Fruit fly (Drosophila melanogaster) whole organism, embryonic: ENCODE measurements around the gene ebd2.

Experiments used
- Bgb ChIP-seq: fragments of 200-800 bp; sonication (Bioruptor generic); IDR thresholded peaks from 2 replicates; pipeline ENCODE4 v1.3.6; 2022; ENCODE audit warnings: missing biosample characterization, missing genetic modification characterization; ENCODE audit not compliant: partially characterized antibody
- CG10366 ChIP-seq: fragments of 200-800 bp; sonication (Bioruptor generic); IDR thresholded peaks from 2 replicates; pipeline ENCODE4 v1.3.6; 2022; ENCODE audit warnings: missing biosample characterization, missing genetic modification characterization
- CG10462 ChIP-seq: fragments of 200-800 bp; sonication (Bioruptor generic); optimal IDR thresholded peaks from 2 replicates; lab custom pipeline; 2016; ENCODE audit warnings: missing biosample characterization, missing genetic modification characterization
- CG10543 ChIP-seq: fragments of 200-800 bp; sonication (Bioruptor generic); optimal IDR thresholded peaks from 3 replicates; lab custom pipeline; 2017; ENCODE audit warnings: missing biosample characterization, mild to moderate bottlenecking, missing genetic modification characterization, moderate library complexity
- CG12219 ChIP-seq: fragments of 200-800 bp; sonication (Bioruptor generic); optimal IDR thresholded peaks from 3 replicates; lab custom pipeline; 2018; ENCODE audit warnings: missing biosample characterization, mild to moderate bottlenecking, missing genetic modification characterization
- CG13287 ChIP-seq: fragments of 200-800 bp; sonication (Bioruptor generic); IDR thresholded peaks from 2 replicates; pipeline ENCODE4 v1.3.6; 2022; ENCODE audit warnings: missing biosample characterization, missing genetic modification characterization; ENCODE audit not compliant: partially characterized antibody
- CG1792 ChIP-seq: fragments of 200-800 bp; sonication (Bioruptor generic); optimal IDR thresholded peaks from 2 replicates; lab custom pipeline; 2016; ENCODE audit warnings: missing biosample characterization, missing genetic modification characterization
- CG31441 ChIP-seq: fragments of 200-800 bp; sonication (Bioruptor generic); IDR thresholded peaks from 2 replicates; pipeline ENCODE4 v1.3.6; 2022; ENCODE audit warnings: missing biosample characterization, missing genetic modification characterization
- CG3281 ChIP-seq: fragments of 200-800 bp; sonication (Bioruptor generic); optimal IDR thresholded peaks from 3 replicates; lab custom pipeline; 2017; ENCODE audit warnings: missing biosample characterization, mild to moderate bottlenecking, missing genetic modification characterization
- CG33557 ChIP-seq: fragments of 200-800 bp; sonication (Bioruptor generic); optimal IDR thresholded peaks from 2 replicates; lab custom pipeline; 2019; ENCODE audit warnings: missing biosample characterization, mild to moderate bottlenecking, missing genetic modification characterization, moderate library complexity
- CG4360 ChIP-seq: fragments of 200-800 bp; sonication (Bioruptor generic); IDR thresholded peaks from 2 replicates; pipeline ENCODE4 v1.3.6; 2022; ENCODE audit warnings: missing biosample characterization, missing genetic modification characterization
- CG4617 ChIP-seq: fragments of 200-800 bp; sonication (Bioruptor generic); optimal IDR thresholded peaks from 3 replicates; lab custom pipeline; 2016; ENCODE audit warnings: missing biosample characterization, missing genetic modification characterization, borderline replicate concordance
- CG6854 ChIP-seq: fragments of 200-800 bp; sonication (Bioruptor generic); optimal IDR thresholded peaks from 3 replicates; lab custom pipeline; 2017; ENCODE audit warnings: missing biosample characterization, mild to moderate bottlenecking, missing genetic modification characterization
- CkIIα-i1 ChIP-seq: fragments of 200-800 bp; sonication (Bioruptor generic); IDR thresholded peaks from 2 replicates; pipeline ENCODE4 v1.3.6; 2022; ENCODE audit warnings: missing biosample characterization, missing genetic modification characterization
- D19B ChIP-seq: fragments of 200-800 bp; sonication (Bioruptor generic); optimal IDR thresholded peaks from 2 replicates; lab custom pipeline; 2017; ENCODE audit warnings: missing biosample characterization, mild to moderate bottlenecking, missing genetic modification characterization
- Dll ChIP-seq: fragments of 200-800 bp; sonication (Bioruptor generic); IDR thresholded peaks from 4 replicates; pipeline ENCODE4 v1.3.6; 2022; ENCODE audit warnings: missing biosample characterization, missing genetic modification characterization; ENCODE audit not compliant: partially characterized antibody
- Doc3 ChIP-seq: fragments of 200-800 bp; sonication (Bioruptor generic); IDR thresholded peaks from 3 replicates; pipeline ENCODE4 v1.3.6; 2022; ENCODE audit warnings: missing biosample characterization, missing genetic modification characterization; ENCODE audit not compliant: partially characterized antibody
- E2f2 ChIP-seq: fragments of 200-800 bp; sonication (Bioruptor generic); IDR thresholded peaks from 2 replicates; pipeline ENCODE4 v1.3.6; 2022; ENCODE audit warnings: missing biosample characterization, missing genetic modification characterization
- Fer2 ChIP-seq: fragments of 200-800 bp; sonication (Bioruptor generic); optimal IDR thresholded peaks from 2 replicates; lab custom pipeline; 2018; ENCODE audit warnings: missing biosample characterization, mild to moderate bottlenecking, missing genetic modification characterization, moderate library complexity
- Hr51 ChIP-seq, 2 experiments: fragments of 200-800 bp; sonication (Bioruptor generic); optimal IDR thresholded peaks; 2 replicates in 1 of 2; 3 replicates in 1 of 2; lab custom pipeline; 2016 to 2018; ENCODE audit warnings: missing biosample characterization in 2 of 2, missing genetic modification characterization in 2 of 2, mild to moderate bottlenecking in 1 of 2, moderate library complexity in 1 of 2
- Hr78 ChIP-seq, 2 experiments: fragments of 200-800 bp in 1 of 2; fragments of >200 bp in 1 of 2; sonication (Bioruptor generic) in 1 of 2; optimal IDR thresholded peaks; 2 replicates each; lab custom pipeline; 2017 to 2019; ENCODE audit warnings: missing biosample characterization in 2 of 2, missing genetic modification characterization in 2 of 2, mild to moderate bottlenecking in 1 of 2, moderate library complexity in 1 of 2
- Mad ChIP-seq: fragments of 200-800 bp; sonication (Bioruptor generic); optimal IDR thresholded peaks from 2 replicates; lab custom pipeline; 2016; ENCODE audit warnings: missing biosample characterization, missing genetic modification characterization
- Med ChIP-seq: fragments of 200-800 bp; sonication (Bioruptor generic); peaks from one replicate; lab custom pipeline; 2016; ENCODE audit warnings: missing biosample characterization, missing genetic modification characterization, mild to moderate bottlenecking, inconsistent platforms, moderate library complexity
- Mes4 ChIP-seq: fragments of 200-800 bp; sonication (Bioruptor generic); optimal IDR thresholded peaks from 2 replicates; lab custom pipeline; 2016; ENCODE audit warnings: missing biosample characterization, missing genetic modification characterization
- NK7.1 ChIP-seq: fragments of 200-800 bp; sonication (Bioruptor generic); optimal IDR thresholded peaks from 3 replicates; lab custom pipeline; 2016; ENCODE audit warnings: missing biosample characterization, missing genetic modification characterization
- Oli ChIP-seq: fragments of 200-800 bp; sonication (Bioruptor generic); optimal IDR thresholded peaks from 2 replicates; lab custom pipeline; 2018; ENCODE audit warnings: missing biosample characterization, mild to moderate bottlenecking, missing genetic modification characterization, moderate library complexity
- Scr ChIP-seq: fragments of 200-800 bp; sonication (Bioruptor generic); IDR thresholded peaks from 2 replicates; pipeline ENCODE4 v1.3.6; 2022; ENCODE audit warnings: missing biosample characterization, missing genetic modification characterization; ENCODE audit not compliant: partially characterized antibody
- ato ChIP-seq: fragments of 200-800 bp; sonication (Bioruptor generic); IDR thresholded peaks from 2 replicates; pipeline ENCODE4 v1.3.6; 2022; ENCODE audit warnings: missing biosample characterization, missing genetic modification characterization; ENCODE audit not compliant: partially characterized antibody
- bab2 ChIP-seq: fragments of 200-800 bp; sonication (Bioruptor generic); optimal IDR thresholded peaks from 2 replicates; lab custom pipeline; 2016; ENCODE audit warnings: missing biosample characterization, missing genetic modification characterization
- bigmax ChIP-seq: fragments of 200-800 bp; sonication (Bioruptor generic); optimal IDR thresholded peaks from 2 replicates; lab custom pipeline; 2018; ENCODE audit warnings: missing biosample characterization, mild to moderate bottlenecking, missing genetic modification characterization
- cato ChIP-seq: fragments of 200-800 bp; sonication (Bioruptor generic); optimal IDR thresholded peaks from 2 replicates; lab custom pipeline; 2016; ENCODE audit warnings: missing biosample characterization, missing genetic modification characterization, borderline replicate concordance
- crp ChIP-seq, 2 experiments: fragments of 200-800 bp; sonication (Bioruptor generic); optimal IDR thresholded peaks; 2 replicates in 1 of 2; 3 replicates in 1 of 2; lab custom pipeline; 2017; ENCODE audit warnings: missing biosample characterization in 2 of 2, missing genetic modification characterization in 2 of 2, mild to moderate bottlenecking in 1 of 2, moderate library complexity in 1 of 2
- dmrt99B ChIP-seq: fragments of 200-800 bp; sonication (Bioruptor generic); optimal IDR thresholded peaks from 2 replicates; lab custom pipeline; 2018; ENCODE audit warnings: missing biosample characterization, mild to moderate bottlenecking, missing genetic modification characterization, moderate library complexity
- eyg ChIP-seq: fragments of 200-800 bp; sonication (Bioruptor generic); optimal IDR thresholded peaks from 3 replicates; lab custom pipeline; 2016; ENCODE audit warnings: missing biosample characterization, missing genetic modification characterization
- fd96Cb ChIP-seq: fragments of 200-800 bp; sonication (Bioruptor generic); optimal IDR thresholded peaks from 2 replicates; lab custom pipeline; 2018; ENCODE audit warnings: missing biosample characterization, mild to moderate bottlenecking, missing genetic modification characterization, moderate library complexity
- fu2 ChIP-seq: fragments of 200-800 bp; sonication (Bioruptor generic); optimal IDR thresholded peaks from 2 replicates; lab custom pipeline; 2016; ENCODE audit warnings: missing biosample characterization, missing genetic modification characterization
- gsb-n ChIP-seq: fragments of 200-800 bp; sonication (Bioruptor generic); optimal IDR thresholded peaks from 3 replicates; lab custom pipeline; 2018; ENCODE audit warnings: missing biosample characterization, mild to moderate bottlenecking, missing genetic modification characterization
- lab ChIP-seq: fragments of 200-800 bp; sonication (Bioruptor generic); optimal IDR thresholded peaks from 3 replicates; lab custom pipeline; 2017; ENCODE audit warnings: missing biosample characterization, missing genetic modification characterization, mild to moderate bottlenecking, moderate library complexity, missing genetic modification reagents
- mam ChIP-seq: fragments of 200-800 bp; sonication (Bioruptor generic); optimal IDR thresholded peaks from 3 replicates; lab custom pipeline; 2016; ENCODE audit warnings: missing biosample characterization, missing genetic modification characterization
- mld ChIP-seq: fragments of 200-800 bp; sonication (Bioruptor generic); IDR thresholded peaks from 3 replicates; pipeline ENCODE4 v1.3.6; 2022; ENCODE audit warnings: missing biosample characterization, missing genetic modification characterization; ENCODE audit not compliant: partially characterized antibody
- peb ChIP-seq: fragments of 200-800 bp; sonication (Bioruptor generic); IDR thresholded peaks from 2 replicates; pipeline ENCODE4 v1.3.6; 2022; ENCODE audit warnings: missing biosample characterization, missing genetic modification characterization
- pnt ChIP-seq: fragments of 200-800 bp; sonication (Bioruptor generic); optimal IDR thresholded peaks from 3 replicates; lab custom pipeline; 2016; ENCODE audit warnings: missing biosample characterization, missing genetic modification characterization
- psq ChIP-seq: fragments of 200-800 bp; sonication (Bioruptor generic); optimal IDR thresholded peaks from 2 replicates; lab custom pipeline; 2017; ENCODE audit warnings: missing biosample characterization, missing genetic modification characterization
- ranshi ChIP-seq: fragments of 200-800 bp; sonication (Bioruptor generic); IDR thresholded peaks from 2 replicates; pipeline ENCODE4 v1.3.6; 2022; ENCODE audit warnings: missing biosample characterization, missing genetic modification characterization
- schlank ChIP-seq: fragments of 200-800 bp; sonication (Bioruptor generic); optimal IDR thresholded peaks from 2 replicates; lab custom pipeline; 2018; ENCODE audit warnings: missing biosample characterization, mild to moderate bottlenecking, missing genetic modification characterization
- ssp ChIP-seq: fragments of 200-800 bp; sonication (Bioruptor generic); IDR thresholded peaks from 2 replicates; pipeline ENCODE4 v1.3.6; 2022; ENCODE audit warnings: missing biosample characterization, missing genetic modification characterization
- twi ChIP-seq: fragments of 200-800 bp; optimal IDR thresholded peaks from 2 replicates; lab custom pipeline; 2019; ENCODE audit warnings: missing biosample characterization, mild to moderate bottlenecking, missing genetic modification characterization, moderate library complexity
- zfh1 ChIP-seq: fragments of 200-800 bp; sonication (Bioruptor generic); IDR thresholded peaks from 3 replicates; pipeline ENCODE4 v1.3.6; 2022; ENCODE audit warnings: missing biosample characterization, missing genetic modification characterization
- zfh2 ChIP-seq: fragments of 200-800 bp; sonication (Bioruptor generic); optimal IDR thresholded peaks from 2 replicates; lab custom pipeline; 2016; ENCODE audit warnings: missing biosample characterization, missing genetic modification characterization

ebd2 gene

DNA sequence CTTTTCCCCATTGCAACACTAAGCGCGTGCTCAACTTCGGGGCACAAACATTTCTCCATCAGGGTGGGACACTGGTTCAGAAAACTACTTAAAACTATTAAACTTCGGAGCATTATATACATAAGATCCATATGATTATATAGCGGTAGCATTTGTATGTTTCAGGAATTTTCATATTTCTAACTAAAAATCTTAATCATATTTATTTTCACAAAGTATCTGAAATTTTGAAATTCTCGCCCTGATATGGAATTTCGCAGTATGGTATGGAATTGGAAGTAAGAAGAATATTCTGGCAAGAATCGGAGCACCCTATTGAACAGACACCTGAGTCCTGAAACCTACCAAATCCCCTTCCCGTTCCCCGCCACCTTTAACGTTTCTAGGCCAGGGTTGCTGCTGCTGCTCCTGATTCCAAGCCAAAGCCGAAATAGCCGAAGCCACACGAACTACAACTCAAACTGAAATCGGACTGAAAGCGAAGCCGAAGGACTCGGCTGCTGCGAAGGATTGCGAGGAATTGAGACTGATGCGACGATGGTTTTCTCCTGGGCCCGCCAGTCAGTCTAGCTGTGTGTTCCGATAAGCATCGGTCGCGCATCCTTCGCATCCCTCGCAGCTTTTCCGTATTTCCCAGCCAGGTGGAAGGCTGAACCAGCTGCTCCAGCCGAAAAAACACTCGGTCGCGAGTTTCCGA is 27.1 kb downstream of the ebd2 start (continued):
- TF ChIP-seq Doc3 (GFP tag; lab: Robert Waterston, UW) (no peak), Dll (no peak), CG6854 (no peak), mam (GFP tag; lab: Kevin White, UChicago) (no peak), ssp (no peak), D19B (GFP tag; lab: Kevin White, UChicago) (no peak), CG13287 (GFP tag; lab: Robert Waterston, UW) (no peak), gsb-n (tag; lab: Kevin White, UChicago) (no peak), CG4617 (GFP tag; lab: Kevin White, UChicago) (no peak), Fer2 (no peak), Hr51 (GFP tag; optimal IDR thresholded peaks at IDR 0.05; lab: Kevin White, UChicago) (peak in 1 of 2 experiments; percentile 51), psq (no peak), bab2 (GFP tag; lab: Kevin White, UChicago) (no peak), mld (no peak), zfh2 (no peak), schlank (tag; lab: Kevin White, UChicago) (no peak), fu2 (peak; percentile 14), Mad (GFP tag; lab: Kevin White, UChicago) (no peak), CG10462 (GFP tag; lab: Kevin White, UChicago) (no peak), Mes4 (GFP tag; lab: Kevin White, UChicago) (no peak), eyg (GFP tag; lab: Kevin White, UChicago) (no peak), cato (GFP tag; lab: Kevin White, UChicago) (no peak), CG31441 (GFP tag; lab: Robert Waterston, UW) (no peak), CkIIα-i1 (GFP tag; lab: Robert Waterston, UW) (no peak), fd96Cb (tag; lab: Kevin White, UChicago) (no peak), zfh1 (no peak), ato (GFP tag; lab: Robert Waterston, UW) (no peak), CG1792 (GFP tag; lab: Kevin White, UChicago) (no peak), Bgb (no peak), bigmax (GFP tag; lab: Kevin White, UChicago) (no peak), E2f2 (GFP tag; lab: Robert Waterston, UW) (no peak), CG10543 (GFP tag; lab: Kevin White, UChicago) (peak; percentile 47), ranshi (no peak), CG4360 (GFP tag; lab: Robert Waterston, UW) (no peak), NK7.1 (GFP tag; lab: Kevin White, UChicago) (no peak), Med (GFP tag; lab: Kevin White, UChicago) (peak; percentile 2), lab (GFP tag; lab: Kevin White, UChicago) (peak; percentile 73), Hr78 (GFP tag; optimal IDR thresholded peaks at IDR 0.05; lab: Kevin White, UChicago) (no peak), twi (tag; lab: Kevin White, UChicago) (no peak), pnt (GFP tag; lab: Kevin White, UChicago) (no peak), CG10366 (GFP tag; lab: Robert Waterston, UW) (no peak), CG12219 (GFP tag; lab: Kevin White, UChicago) (no peak), crp (GFP tag; optimal IDR thresholded peaks at IDR 0.05; lab: Kevin White, UChicago) (no peak), Scr (GFP tag; lab: Robert Waterston, UW) (no peak), peb (GFP tag; lab: Robert Waterston, UW) (no peak), CG33557 (GFP tag; lab: Kevin White, UChicago) (no peak), dmrt99B (tag; lab: Kevin White, UChicago) (peak; percentile 56), Oli (tag; lab: Kevin White, UChicago) (peak; percentile 37), CG3281 (GFP tag; lab: Kevin White, UChicago) (peak; percentile 70)
